Fruit fly (Drosophila melanogaster): ENCODE measurements around the gene X11Lbeta.

dm6 chrX:10744773-10745589 is 117.4 kb downstream of the X11Lbeta start, which contains the start of gene stx:
- peak; percentile 3 for TF ChIP-seq insv (optimal IDR thresholded peaks at IDR 0.05)
- no peak for TF ChIP-seq psq (optimal IDR thresholded peaks at IDR 0.05)
- TF ChIP-seq ttk (optimal IDR thresholded peaks at IDR 0.05): no peak

Data from Kc167 (cell line).